Worm (Caenorhabditis elegans): ENCODE measurements around the gene C07A12.7.

C07A12.7 gene

DNA sequence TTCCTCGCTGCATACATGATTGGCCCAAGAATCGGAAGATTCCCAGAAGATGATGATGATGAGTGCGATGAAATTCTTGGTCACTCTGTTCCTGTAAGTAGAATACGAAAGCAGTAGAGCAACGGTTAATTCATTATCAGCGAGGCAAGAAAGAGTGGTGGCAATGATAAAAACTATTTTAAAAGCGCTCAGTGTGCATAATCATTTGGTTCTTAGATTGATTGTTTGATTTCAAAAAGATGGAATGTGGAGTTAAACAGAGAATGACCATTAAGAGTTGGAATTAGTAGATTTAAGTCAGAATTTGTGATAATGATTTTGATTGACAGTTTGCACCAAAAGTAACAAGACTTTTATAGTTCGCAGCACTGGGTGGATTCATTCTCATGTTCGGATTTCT lies 45.2 kb upstream of the C07A12.7 start:
- TF ChIP-seq nhr-80 (tag; optimal IDR thresholded peaks at IDR 0.05) (peak; percentile 74), pha-4 (tag; optimal IDR thresholded peaks at IDR 0.05) (peak; percentile 15), unc-130 (GFP tag; optimal IDR thresholded peaks at IDR 0.05) (no peak)

ce11 chrX:4564717-4565316 lies 42.9 kb upstream of the C07A12.7 start, which contains the start of gene amt-4:
amt-4 (plus strand) TSS chrX:4565302.
- TF ChIP-seq D2030.7 (GFP tag; IDR thresholded peaks at IDR 0.05) (no peak), pbrm-1 (GFP tag; IDR thresholded peaks at IDR 0.05) (no peak), tbp1 (GFP tag; optimal IDR thresholded peaks at IDR 0.05) (no peak), mel-28 (tag; optimal IDR thresholded peaks at IDR 0.05; ENCODE audit: borderline replicate concordance) (no peak), ceh-91 (GFP tag; IDR thresholded peaks at IDR 0.05) (no peak), ceh-100 (GFP tag; IDR thresholded peaks at IDR 0.05) (no peak), let-526 (GFP tag; IDR thresholded peaks at IDR 0.05) (no peak), hlh-12 (tag; optimal IDR thresholded peaks at IDR 0.05) (no peak), ztf-6 (GFP tag; IDR thresholded peaks at IDR 0.05) (no peak), dox-1 (GFP tag; IDR thresholded peaks at IDR 0.05) (0 out of 2 replicates have a peak, but pooled peaks have one; percentile 26), lin-40 (tag; optimal IDR thresholded peaks at IDR 0.05) (no peak), nhr-80 (tag; optimal IDR thresholded peaks at IDR 0.05) (peak; percentile 91), ztf-22 (GFP tag; optimal IDR thresholded peaks at IDR 0.05) (peak; percentile 0), ceh-27 (GFP tag; optimal IDR thresholded peaks at IDR 0.05) (no peak)

DNA sequence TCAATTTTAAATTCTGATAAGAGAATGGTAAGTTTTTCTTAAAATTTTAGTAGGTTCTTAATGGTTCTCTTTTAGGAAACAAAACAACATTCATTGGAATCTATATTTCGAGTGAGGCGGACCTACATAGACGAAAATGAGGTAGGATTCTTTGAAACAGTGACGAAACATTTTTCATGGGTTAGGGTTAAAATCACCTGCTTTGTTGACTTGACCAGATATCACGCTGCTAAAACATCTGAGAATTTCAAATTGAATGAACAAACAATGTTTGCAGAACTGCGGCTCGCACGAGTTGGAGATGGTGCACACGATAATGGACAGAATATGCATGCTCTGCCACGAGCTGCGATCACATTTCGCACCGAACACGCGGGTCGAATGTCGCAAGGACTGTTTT lies 40.3 kb upstream of the C07A12.7 start:
- no peak for TF ChIP-seq D2030.7 (GFP tag; IDR thresholded peaks at IDR 0.05)
- no peak for TF ChIP-seq unc-62 (GFP tag; optimal IDR thresholded peaks at IDR 0.05)
- TF ChIP-seq rcor-1 (GFP tag; IDR thresholded peaks at IDR 0.05), result no peak
- no peak for TF ChIP-seq egl-18 (GFP tag; IDR thresholded peaks at IDR 0.05)

ce11 chrX:4561863-4562262 lies 39.9 kb upstream of the C07A12.7 start, which contains the start of gene C05E11.6:
C05E11.6 (plus strand) TSS chrX:4562163.
- TF ChIP-seq akir-1 (GFP tag; optimal IDR thresholded peaks at IDR 0.05) (no peak), attf-3 (GFP tag; conservative IDR thresholded peaks at IDR 0.05) (no peak), tbp1 (GFP tag; optimal IDR thresholded peaks at IDR 0.05) (no peak), ceh-40 (GFP tag; IDR thresholded peaks at IDR 0.05) (no peak), tbx-9 (tag; optimal IDR thresholded peaks at IDR 0.05; ENCODE audit: borderline replicate concordance) (no peak), xnd-1 (tag; optimal IDR thresholded peaks at IDR 0.05) (no peak)

DNA sequence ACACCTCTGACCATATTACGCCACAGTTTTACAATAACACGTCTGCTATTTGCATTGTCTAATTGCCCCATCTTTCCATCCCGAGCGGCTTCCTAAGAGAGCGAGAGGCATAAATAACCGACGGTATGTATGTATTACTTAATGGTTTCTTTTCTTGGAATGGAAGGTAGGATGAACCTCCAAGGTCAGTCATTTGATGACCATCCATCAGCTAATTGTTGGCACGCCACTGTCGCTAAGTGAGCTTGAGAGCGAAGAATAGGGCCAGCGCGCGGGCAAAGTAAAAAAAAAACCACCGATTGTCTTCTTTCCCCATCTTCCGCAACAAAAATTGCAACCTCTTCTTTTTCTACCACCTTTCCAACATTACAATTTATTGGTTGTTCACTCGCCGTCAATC lies 34.1 kb upstream of the C07A12.7 start:
- no peak for TF ChIP-seq dpff-1 (tag; optimal IDR thresholded peaks at IDR 0.05)

DNA sequence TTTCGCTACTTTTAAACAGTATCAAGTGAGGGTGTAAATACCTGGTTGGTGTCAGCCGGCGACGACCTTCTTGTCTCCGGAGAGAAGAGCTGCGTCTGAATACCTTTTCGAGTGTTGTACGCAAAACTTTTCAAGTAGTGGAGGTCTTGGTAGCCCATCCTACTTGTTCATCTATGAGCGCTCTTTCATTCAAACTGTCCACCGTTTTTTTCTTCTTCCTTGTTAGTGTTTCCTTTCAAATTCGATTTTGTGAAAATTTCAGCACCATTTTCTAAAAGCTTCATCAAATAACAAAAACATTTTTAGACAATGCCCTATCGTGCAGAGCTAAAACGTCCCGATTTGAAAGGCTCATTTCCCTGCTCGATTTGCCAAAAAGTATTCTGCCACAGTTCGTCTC lies 32.4 kb upstream of the C07A12.7 start, which contains the start of gene ham-2:
ham-2 (plus strand) TSS at position 301 of the 400 bp plus-strand sequence.
- TF ChIP-seq aptf-2 (GFP tag; conservative IDR thresholded peaks at IDR 0.05) (no peak), attf-5 (GFP tag; optimal IDR thresholded peaks at IDR 0.05) (no peak), sea-2 (GFP tag; IDR thresholded peaks at IDR 0.05) (no peak), B0261.1 (tag; optimal IDR thresholded peaks at IDR 0.05) (no peak), snpc-1.1 (tag; optimal IDR thresholded peaks at IDR 0.05; ENCODE audit: insufficient read depth) (no peak), lin-26 (GFP tag; IDR thresholded peaks at IDR 0.05) (no peak), lsy-27 (tag; optimal IDR thresholded peaks at IDR 0.05; ENCODE audit: borderline replicate concordance, insufficient read depth) (no peak), snpc-1.3 (tag; optimal IDR thresholded peaks at IDR 0.05; ENCODE audit: insufficient read depth) (no peak), egrh-3 (GFP tag; IDR thresholded peaks at IDR 0.05) (no peak), ceh-100 (GFP tag; IDR thresholded peaks at IDR 0.05) (no peak), nfyb-1 (GFP tag; IDR thresholded peaks at IDR 0.05) (no peak), ceh-91 (GFP tag; IDR thresholded peaks at IDR 0.05) (no peak), mxl-1 (tag; optimal IDR thresholded peaks at IDR 0.05) (no peak), rcor-1 (GFP tag; IDR thresholded peaks at IDR 0.05) (no peak), egl-44 (GFP tag; IDR thresholded peaks at IDR 0.05) (no peak)

All from whole organism, young adult.